Fruit fly (Drosophila melanogaster) whole organism, adult: ENCODE measurements around the gene rasp.
A peak's percentile ranks its signal among the peaks of the same experiment; 100 is the strongest.

Experiments
- CG11617 ChIP-seq: fragments of 200-800 bp; sonication (Bioruptor generic); optimal IDR thresholded peaks from 2 replicates; lab custom pipeline; 2017; ENCODE audit warnings: mild to moderate bottlenecking, missing biosample characterization, missing genetic modification reagents, missing genetic modification characterization
- CG14711 ChIP-seq: fragments of 200-800 bp; sonication (Bioruptor generic); optimal IDR thresholded peaks from 2 replicates; lab custom pipeline; 2018; ENCODE audit warnings: missing biosample characterization, mild to moderate bottlenecking, missing genetic modification characterization, moderate library complexity
- CG1620 ChIP-seq: fragments of 200-800 bp; sonication (Bioruptor generic); optimal IDR thresholded peaks from 2 replicates; lab custom pipeline; 2016; ENCODE audit warnings: missing biosample characterization, missing genetic modification characterization
- CG33017 ChIP-seq: fragments of 200-800 bp; sonication (Bioruptor generic); optimal IDR thresholded peaks from 2 replicates; lab custom pipeline; 2018; ENCODE audit warnings: missing biosample characterization, mild to moderate bottlenecking, missing genetic modification characterization, moderate library complexity
- Clk ChIP-seq: fragments of 200-800 bp; sonication (Bioruptor generic); optimal IDR thresholded peaks from 2 replicates; lab custom pipeline; 2017; ENCODE audit warnings: missing biosample characterization, missing genetic modification characterization
- Crg-1 ChIP-seq: fragments of 200-800 bp; sonication (Bioruptor generic); optimal IDR thresholded peaks from 2 replicates; lab custom pipeline; 2016; ENCODE audit warnings: missing biosample characterization, missing genetic modification characterization
- bab1 ChIP-seq: fragments of 200-800 bp; sonication (Bioruptor generic); optimal IDR thresholded peaks from 3 replicates; lab custom pipeline; 2019; ENCODE audit warnings: missing biosample characterization, mild to moderate bottlenecking, missing genetic modification characterization, moderate library complexity
- cic ChIP-seq: fragments of 200-800 bp; sonication (Bioruptor generic); optimal IDR thresholded peaks from 2 replicates; lab custom pipeline; 2017; ENCODE audit warnings: missing biosample characterization, mild to moderate bottlenecking, missing genetic modification characterization, moderate library complexity
- kay ChIP-seq: fragments of 200-800 bp; sonication (Bioruptor generic); peaks from one replicate; lab custom pipeline; 2016; ENCODE audit warnings: missing biosample characterization, missing genetic modification characterization, borderline replicate concordance
- pad ChIP-seq: fragments of 200-800 bp; sonication (Bioruptor generic); optimal IDR thresholded peaks from 3 replicates; lab custom pipeline; 2017; ENCODE audit warnings: missing biosample characterization, missing genetic modification characterization, mild to moderate bottlenecking, moderate library complexity, missing genetic modification reagents
- tj ChIP-seq: fragments of 200-800 bp; sonication (Bioruptor generic); optimal IDR thresholded peaks from 3 replicates; lab custom pipeline; 2017; ENCODE audit warnings: missing biosample characterization, mild to moderate bottlenecking, missing genetic modification characterization, moderate library complexity
- toe ChIP-seq: fragments of 200-800 bp; sonication (Bioruptor generic); optimal IDR thresholded peaks from 2 replicates; lab custom pipeline; 2016; ENCODE audit warnings: missing biosample characterization, missing genetic modification characterization

- no peak for TF ChIP-seq kay (GFP tag; lab: Kevin White, UChicago)
- TF ChIP-seq pad: peak; percentile 62
- TF ChIP-seq bab1 (GFP tag; lab: Kevin White, UChicago): peak; percentile 23
- peak; percentile 66 for TF ChIP-seq CG11617 (GFP tag; lab: Kevin White, UChicago)
- TF ChIP-seq tj (GFP tag; lab: Kevin White, UChicago): peak; percentile 31
- peak; percentile 14 for TF ChIP-seq CG14711 (tag; lab: Kevin White, UChicago)
- no peak for TF ChIP-seq cic (GFP tag; lab: Kevin White, UChicago)
- TF ChIP-seq Clk (GFP tag; lab: Kevin White, UChicago): peak; percentile 9
- no peak for TF ChIP-seq CG33017 (tag; lab: Kevin White, UChicago)
- peak; percentile 54 for TF ChIP-seq Crg-1
- peak; percentile 67 for TF ChIP-seq toe (GFP tag; lab: Kevin White, UChicago)
- TF ChIP-seq CG1620: peak; percentile 73
Measured at dm6 chr3L:3178530-3179096, 16.6 kb downstream of the rasp start, which contains the start of the genes MnM and Girdin.
